Fruit fly (Drosophila melanogaster) whole organism: ENCODE measurements around the gene Trf.

ENCODE experiments used
- CG8478 ChIP-seq: fragments of >200 bp; optimal IDR thresholded peaks from 2 replicates; lab custom pipeline; 2018; ENCODE audit warnings: inconsistent platforms
- Dll ChIP-seq: fragments of >200 bp; optimal IDR thresholded peaks from 2 replicates; lab custom pipeline; 2017
- EcR ChIP-seq, 2 experiments: fragments of >200 bp; optimal IDR thresholded peaks; 2 replicates each; lab custom pipeline; 2017; ENCODE audit warnings: missing biosample characterization in 2 of 2, missing genetic modification characterization in 2 of 2, missing genetic modification reagents in 2 of 2
- pan ChIP-seq: fragments of >200 bp; optimal IDR thresholded peaks from 2 replicates; lab custom pipeline; 2017
- psq ChIP-seq: fragments of >200 bp; optimal IDR thresholded peaks from 2 replicates; lab custom pipeline; 2017
- usp ChIP-seq: fragments of >200 bp; optimal IDR thresholded peaks from 2 replicates; lab custom pipeline; 2017; ENCODE audit warnings: missing biosample characterization, missing genetic modification characterization, mixed read lengths

Trf gene

DNA sequence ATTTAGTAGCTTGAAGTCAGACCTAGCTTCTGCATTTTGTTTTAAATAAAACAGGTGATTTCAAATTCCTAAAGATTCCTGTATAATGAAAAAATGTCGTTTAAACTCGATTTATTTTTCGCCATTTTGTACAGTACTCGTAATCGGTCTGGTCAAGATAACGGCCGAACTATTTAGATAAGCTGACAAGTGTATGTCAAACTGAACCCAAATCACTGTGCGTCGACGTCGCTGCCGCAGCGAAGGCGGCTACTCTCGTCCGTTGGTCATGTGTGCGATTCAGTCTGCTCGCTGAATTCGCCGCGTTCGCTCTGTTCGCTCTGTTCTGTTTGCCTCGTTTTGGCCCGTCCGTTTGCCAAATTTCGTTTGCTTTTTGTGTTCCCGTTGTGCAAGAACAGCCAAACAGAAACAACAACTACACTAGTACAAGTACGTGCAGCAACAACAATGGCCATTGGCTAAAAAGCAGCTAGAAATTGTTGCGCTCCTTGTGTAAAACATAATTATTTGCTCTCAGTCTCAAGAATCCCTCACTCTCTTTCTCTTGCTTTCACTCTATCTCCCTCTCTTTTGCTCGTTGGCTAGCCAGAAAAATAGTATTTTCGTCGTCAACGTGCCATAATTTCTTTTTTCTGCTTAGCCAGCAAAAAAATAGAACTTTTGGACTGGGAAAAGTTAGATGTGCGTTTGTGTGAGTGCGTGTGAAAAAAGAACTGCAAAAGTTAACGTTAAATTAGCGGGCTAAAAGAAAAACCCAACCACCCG lies 15.5 kb downstream of the Trf start:
- TF ChIP-seq usp, result no peak
- TF ChIP-seq EcR (GFP tag; optimal IDR thresholded peaks at IDR 0.05; lab: Kevin White, UChicago), result no peak
- no peak for TF ChIP-seq Dll
- no peak for TF ChIP-seq CG8478 (lab: Kevin White, UChicago)
- TF ChIP-seq pan (lab: Kevin White, UChicago), result no peak
- TF ChIP-seq psq, result no peak

DNA sequence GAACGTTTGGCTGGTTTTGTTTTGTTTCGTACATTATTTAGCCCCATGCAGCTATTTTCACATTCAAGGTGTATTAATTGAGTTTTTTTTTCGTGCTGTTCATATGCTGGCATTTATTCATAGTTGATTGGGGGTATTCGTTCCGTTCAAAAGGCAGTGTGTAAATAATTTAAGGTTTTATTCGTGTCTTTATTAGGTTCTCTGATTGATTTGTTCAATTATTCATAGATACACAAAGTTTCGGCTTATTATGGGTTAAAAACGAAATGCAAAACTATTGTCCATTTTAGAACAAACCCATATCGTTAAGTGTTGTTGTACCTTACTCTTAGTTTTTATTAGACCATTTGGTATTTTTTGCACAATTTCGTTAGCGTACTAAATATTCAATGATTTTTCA lies 18.7 kb downstream of the Trf start:
- TF ChIP-seq CG8478 (lab: Kevin White, UChicago) (no peak), pan (lab: Kevin White, UChicago) (no peak), usp (no peak), Dll (no peak), EcR (GFP tag; optimal IDR thresholded peaks at IDR 0.05; lab: Kevin White, UChicago) (no peak), psq (no peak)

- no peak for TF ChIP-seq usp
- no peak for TF ChIP-seq Dll
Observed at dm6 chr2L:8091908-8092307, 19.2 kb downstream of the Trf start.

dm6 chr2L:8093182-8093941 lies 20.7 kb downstream of the Trf start:
- TF ChIP-seq psq (no peak), Dll (no peak), pan (lab: Kevin White, UChicago) (no peak), usp (no peak), EcR (GFP tag; optimal IDR thresholded peaks at IDR 0.05; lab: Kevin White, UChicago) (no peak), CG8478 (lab: Kevin White, UChicago) (no peak)

dm6 chr2L:8094058-8094825 lies 21.5 kb downstream of the Trf start:
- TF ChIP-seq pan (lab: Kevin White, UChicago), result no peak

- TF ChIP-seq psq (no peak), CG8478 (lab: Kevin White, UChicago) (no peak)
Observed at dm6 chr2L:8095176-8095575, 22.5 kb downstream of the Trf start.

dm6 chr2L:8097461-8097860 lies 24.8 kb downstream of the Trf start:
- TF ChIP-seq psq, result no peak
- no peak for TF ChIP-seq CG8478 (lab: Kevin White, UChicago)
- TF ChIP-seq EcR (GFP tag; optimal IDR thresholded peaks at IDR 0.05; lab: Kevin White, UChicago), result no peak
- no peak for TF ChIP-seq Dll
- no peak for TF ChIP-seq pan (lab: Kevin White, UChicago)
- no peak for TF ChIP-seq usp

dm6 chr2L:8097964-8098945 lies 25.6 kb downstream of the Trf start:
- TF ChIP-seq CG8478 (lab: Kevin White, UChicago) (no peak), psq (no peak), Dll (no peak), pan (lab: Kevin White, UChicago) (no peak), EcR (GFP tag; optimal IDR thresholded peaks at IDR 0.05; lab: Kevin White, UChicago) (no peak), usp (no peak)

DNA sequence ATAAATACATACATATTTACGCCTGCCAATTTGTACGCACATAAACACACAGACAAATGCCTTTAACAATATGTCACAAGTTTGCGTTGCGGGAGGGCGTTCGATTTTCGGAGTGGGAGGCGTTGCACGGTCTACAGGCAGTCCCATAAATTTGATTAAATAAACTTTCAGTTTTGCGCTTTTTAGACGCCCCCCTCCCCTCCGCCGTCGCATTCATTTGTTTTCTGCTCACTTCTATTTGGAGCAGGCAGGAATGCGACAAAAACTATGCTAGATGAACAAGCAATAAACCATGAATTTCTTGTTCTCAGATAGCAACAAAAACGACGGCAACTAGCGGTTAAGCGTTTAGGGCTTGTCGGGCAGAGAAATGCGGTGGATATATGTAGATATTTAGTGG lies 26.4 kb downstream of the Trf start:
- no peak for TF ChIP-seq CG8478 (lab: Kevin White, UChicago)
- no peak for TF ChIP-seq EcR (GFP tag; optimal IDR thresholded peaks at IDR 0.05; lab: Kevin White, UChicago)
- TF ChIP-seq usp, result no peak
- TF ChIP-seq pan (lab: Kevin White, UChicago), result no peak
- TF ChIP-seq psq, result no peak
- no peak for TF ChIP-seq Dll

DNA sequence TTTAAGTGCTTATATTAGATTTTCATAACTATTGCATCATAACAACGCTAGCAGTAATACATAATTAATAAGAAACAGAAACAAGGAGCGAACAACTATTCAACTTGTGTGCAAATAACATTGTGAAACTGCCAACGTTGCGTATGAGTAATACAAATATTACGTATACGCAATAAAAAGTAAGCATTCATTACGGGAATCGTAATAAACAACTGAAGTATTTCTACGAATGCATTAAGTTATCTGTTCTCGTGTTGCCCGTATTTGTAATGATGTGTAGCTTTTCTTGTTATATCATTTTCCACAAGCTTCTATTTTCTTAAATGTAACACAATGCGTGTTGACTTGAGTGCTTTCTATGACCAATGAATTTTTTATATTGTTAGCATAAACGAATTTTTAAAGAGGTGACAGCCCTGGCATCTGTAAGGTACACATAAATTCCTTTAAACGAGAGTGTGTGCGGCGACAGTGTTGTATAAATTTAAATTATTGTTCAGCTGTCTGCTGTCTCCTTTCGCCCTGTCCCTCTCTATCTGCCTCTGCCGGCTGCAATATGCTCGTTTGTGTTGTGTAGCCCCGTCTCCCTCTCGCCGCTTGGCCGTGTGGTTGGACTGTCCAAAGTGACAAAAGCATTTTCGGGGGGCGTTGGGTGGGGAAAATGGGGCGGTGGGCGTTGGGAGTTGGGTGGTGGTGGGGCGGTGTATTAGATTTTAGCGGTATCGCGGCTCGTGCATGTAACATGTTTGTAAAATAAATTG lies 27.1 kb downstream of the Trf start:
- TF ChIP-seq psq (no peak), Dll (no peak), CG8478 (lab: Kevin White, UChicago) (peak; percentile 23)

DNA sequence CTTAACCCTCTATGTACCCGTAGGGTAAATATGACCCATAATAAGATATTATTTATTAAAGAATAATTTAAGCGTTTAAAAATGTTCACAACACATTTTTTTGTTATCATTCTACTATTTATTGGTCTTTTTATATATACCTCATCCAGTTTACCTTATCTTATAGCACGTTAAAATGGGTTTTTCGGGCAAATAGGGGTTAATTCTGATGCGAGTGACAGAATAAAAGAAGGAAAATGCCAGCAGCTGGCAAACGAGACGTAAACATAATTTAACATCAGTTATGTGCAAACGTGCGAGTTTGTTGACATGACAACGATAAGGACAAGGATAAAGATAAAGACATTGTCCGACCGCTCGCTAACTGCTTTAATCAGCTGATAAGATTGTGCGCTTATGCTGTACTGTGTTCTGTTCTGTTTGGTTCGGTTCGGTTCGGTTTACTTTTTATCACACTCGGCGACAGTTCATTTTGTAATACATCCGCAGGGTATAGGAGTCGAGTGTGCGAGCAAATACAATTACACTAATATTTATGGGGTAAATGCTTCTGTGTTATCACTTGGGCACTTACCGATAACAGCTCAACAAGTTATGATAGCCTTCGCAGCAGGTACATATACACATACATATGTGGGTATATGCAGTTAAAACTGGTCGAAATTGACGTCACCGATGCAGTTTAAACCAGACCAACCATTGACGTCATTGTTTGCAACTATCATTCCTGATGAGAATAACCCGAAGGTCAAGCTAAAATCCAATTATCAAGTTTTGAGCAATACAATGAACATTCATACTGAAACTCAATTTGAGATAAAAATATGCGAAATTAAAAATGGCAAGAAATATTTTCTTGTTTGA lies 28.0 kb downstream of the Trf start:
- TF ChIP-seq Dll (no peak), CG8478 (lab: Kevin White, UChicago) (no peak)
